Fruit fly (Drosophila melanogaster): ENCODE measurements around the gene Prp6.

Gene Prp6

dm6 chr3L:18898086-18898470 is 7.1 kb upstream of the Prp6 start, which contains the start of gene CG3902 (continued):
- peak; percentile 72 for TF ChIP-seq CG34376 (GFP tag; optimal IDR thresholded peaks at IDR 0.05)
- peak; percentile 48; the same call in 1 of the 2 replicates for TF ChIP-seq CG32532 (GFP tag; IDR thresholded peaks at IDR 0.05)
- TF ChIP-seq hth (optimal IDR thresholded peaks at IDR 0.05) = no peak
- TF ChIP-seq E2f1 (GFP tag; IDR thresholded peaks at IDR 0.05) = no peak
- TF ChIP-seq CG13624 (GFP tag; optimal IDR thresholded peaks at IDR 0.05) = peak; percentile 9
- peak; percentile 40 for TF ChIP-seq CG15514 (GFP tag; optimal IDR thresholded peaks at IDR 0.05)
- TF ChIP-seq her (GFP tag; optimal IDR thresholded peaks at IDR 0.05) = peak; percentile 24
- peak; percentile 47 for TF ChIP-seq slbo (GFP tag; IDR thresholded peaks at IDR 0.05)
- peak; percentile 7 for TF ChIP-seq sd (tag; optimal IDR thresholded peaks at IDR 0.05)
- TF ChIP-seq pita (GFP tag; optimal IDR thresholded peaks at IDR 0.05) = no peak
- no peak for TF ChIP-seq Hsf (GFP tag; optimal IDR thresholded peaks at IDR 0.05)
- no peak for TF ChIP-seq CG1529 (GFP tag; optimal IDR thresholded peaks at IDR 0.05)
- TF ChIP-seq CG2120 (GFP tag; optimal IDR thresholded peaks at IDR 0.05) = peak; percentile 3
- TF ChIP-seq Dbx (GFP tag; IDR thresholded peaks at IDR 0.05) = peak; percentile 36; the same call in 1 of the 3 replicates
- peak; percentile 71 for TF ChIP-seq B-H2 (GFP tag; optimal IDR thresholded peaks at IDR 0.05)
- TF ChIP-seq CG31365 (tag; optimal IDR thresholded peaks at IDR 0.05) = peak; percentile 25
- peak; percentile 28 for TF ChIP-seq CHES-1-like (GFP tag; optimal IDR thresholded peaks at IDR 0.05)
- no peak for TF ChIP-seq twi (tag; optimal IDR thresholded peaks at IDR 0.05)
- peak in 1 of 2 experiments; percentile 19 for TF ChIP-seq Eip74EF (GFP tag; optimal IDR thresholded peaks at IDR 0.05)
- TF ChIP-seq CG15696 (tag; optimal IDR thresholded peaks at IDR 0.05) = no peak
- no peak for TF ChIP-seq CG8924 (tag; optimal IDR thresholded peaks at IDR 0.05)
- TF ChIP-seq CG12769 (tag; optimal IDR thresholded peaks at IDR 0.05) = peak; percentile 82
- peak; percentile 49; the same call in 1 of the 3 replicates for TF ChIP-seq CG7963 (GFP tag; IDR thresholded peaks at IDR 0.05; ENCODE audit: partially characterized antibody)
- TF ChIP-seq vvl (GFP tag; IDR thresholded peaks at IDR 0.05) = peak; percentile 71
- peak; percentile 19 for TF ChIP-seq CG18011 (GFP tag; optimal IDR thresholded peaks at IDR 0.05)
- TF ChIP-seq pb (GFP tag; optimal IDR thresholded peaks at IDR 0.05) = no peak
- TF ChIP-seq Fer1 (GFP tag; optimal IDR thresholded peaks at IDR 0.05) = peak; percentile 61
- no peak for TF ChIP-seq abd-A (tag; optimal IDR thresholded peaks at IDR 0.05)
- peak; percentile 43; the same call in 1 of the 2 replicates for TF ChIP-seq amos (GFP tag; IDR thresholded peaks at IDR 0.05; ENCODE audit: partially characterized antibody)
- no peak for TF ChIP-seq CG34422 (GFP tag; IDR thresholded peaks at IDR 0.05)
- TF ChIP-seq gcm2 (GFP tag; optimal IDR thresholded peaks at IDR 0.05) = peak; percentile 32
- peak; percentile 12; the same call in 1 of the 2 replicates for TF ChIP-seq E2f2 (GFP tag; IDR thresholded peaks at IDR 0.05)
- no peak for TF ChIP-seq lov (optimal IDR thresholded peaks at IDR 0.05)
- TF ChIP-seq lov (GFP tag; IDR thresholded peaks at IDR 0.05) = peak; percentile 71; the same call in 2 of the 3 replicates
- no peak for TF ChIP-seq CG8765 (GFP tag; IDR thresholded peaks at IDR 0.05)
- TF ChIP-seq CG7357 (GFP tag; IDR thresholded peaks at IDR 0.05) = no peak
- TF ChIP-seq ci (GFP tag; IDR thresholded peaks at IDR 0.05) = peak; percentile 83; the same call in 2 of the 3 replicates
- no peak for TF ChIP-seq Ada2b (GFP tag; IDR thresholded peaks at IDR 0.05)
- no peak for TF ChIP-seq Drgx (GFP tag; IDR thresholded peaks at IDR 0.05)
- TF ChIP-seq CG18262 (tag; optimal IDR thresholded peaks at IDR 0.05) = no peak
- no peak for TF ChIP-seq CG14965 (GFP tag; optimal IDR thresholded peaks at IDR 0.05; ENCODE audit: borderline replicate concordance)
- TF ChIP-seq NFAT (GFP tag; IDR thresholded peaks at IDR 0.05) = peak; percentile 68
- TF ChIP-seq lbe (GFP tag; optimal IDR thresholded peaks at IDR 0.05) = peak; percentile 32
- TF ChIP-seq Hmr (GFP tag; optimal IDR thresholded peaks at IDR 0.05) = peak; percentile 20
- peak; percentile 46 for TF ChIP-seq Meics (GFP tag; optimal IDR thresholded peaks at IDR 0.05)
- TF ChIP-seq CG7839 (tag; optimal IDR thresholded peaks at IDR 0.05) = no peak
- no peak for TF ChIP-seq tap (tag; optimal IDR thresholded peaks at IDR 0.05)
- TF ChIP-seq Sin3A (optimal IDR thresholded peaks at IDR 0.05) = no peak
- peak; percentile 28; the same call in 1 of the 3 replicates for TF ChIP-seq CG6791 (GFP tag; IDR thresholded peaks at IDR 0.05; ENCODE audit: partially characterized antibody)
- TF ChIP-seq cwo (GFP tag; optimal IDR thresholded peaks at IDR 0.05) = peak; percentile 76
- peak; percentile 6 for TF ChIP-seq nerfin-1 (tag; optimal IDR thresholded peaks at IDR 0.05)

Data from whole organism, embryonic.